Fruit fly (Drosophila melanogaster) Kc167 (cell line): ENCODE results near the gene alpha-Man-IIb.

Experiments
- Sin3A ChIP-seq: fragments of >200 bp; optimal IDR thresholded peaks from 2 replicates; lab custom pipeline; 2018; ENCODE audit warnings: missing external identifiers
- h ChIP-seq: fragments of >200 bp; optimal IDR thresholded peaks from 3 replicates; lab custom pipeline; 2018; ENCODE audit warnings: missing external identifiers
- insv ChIP-seq: fragments of >200 bp; optimal IDR thresholded peaks from 3 replicates; lab custom pipeline; 2018; ENCODE audit warnings: missing external identifiers
- psq ChIP-seq: fragments of >200 bp; optimal IDR thresholded peaks from 2 replicates; lab custom pipeline; 2017; ENCODE audit warnings: missing external identifiers

DNA sequence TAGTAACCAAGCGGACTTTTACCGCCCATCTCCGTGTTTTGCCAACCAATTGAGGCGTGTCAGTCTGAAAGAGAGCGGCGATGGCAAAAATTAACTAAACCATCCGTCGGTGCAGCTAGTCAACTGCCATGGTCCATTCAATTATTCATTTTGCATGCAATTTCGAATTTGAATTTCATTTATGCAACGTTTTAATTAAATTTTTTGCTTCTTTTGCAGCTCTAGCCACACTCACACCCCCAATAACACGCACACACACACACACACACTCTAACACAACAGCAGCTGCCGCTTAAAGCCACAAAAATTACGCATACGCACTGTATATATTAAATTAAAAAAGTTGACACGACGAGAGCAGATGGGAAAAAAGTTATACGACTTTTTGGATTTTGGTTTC, 35.1 kb upstream of the alpha-Man-IIb start:
- TF ChIP-seq Sin3A (no peak), insv (lab: Kevin White, UChicago) (no peak), psq (no peak), h (lab: Kevin White, UChicago) (no peak)
